Worm (Caenorhabditis elegans) whole organism, young adult: ENCODE data around the gene cld-9.

ENCODE experiments used
- B0261.1 ChIP-seq: sonication (generic microtip); optimal IDR thresholded peaks from 2 replicates; lab custom pipeline; 2016; ENCODE audit warnings: mild to moderate bottlenecking, missing genetic modification characterization, moderate library complexity, missing compliant biosample characterization
- F49E8.2 ChIP-seq: sonication (generic microtip); optimal IDR thresholded peaks from 3 replicates; lab custom pipeline; 2017; ENCODE audit warnings: missing genetic modification characterization, mild to moderate bottlenecking, missing compliant biosample characterization, antibody characterized with exemption, moderate library complexity; ENCODE audit not compliant: insufficient read depth
- F55B11.4 ChIP-seq: sonication (generic microtip); optimal IDR thresholded peaks from 2 replicates; lab custom pipeline; 2016; ENCODE audit warnings: missing compliant biosample characterization, missing genetic modification characterization, borderline replicate concordance; ENCODE audit not compliant: insufficient read depth
- F57A8.1 ChIP-seq: fragments of 200-800 bp; sonication (Bioruptor generic); optimal IDR thresholded peaks from 2 replicates; lab custom pipeline; 2018; ENCODE audit warnings: mild to moderate bottlenecking, missing genetic modification characterization, moderate library complexity, missing compliant biosample characterization
- Y53G8AR.9 ChIP-seq: fragments of 200-800 bp; sonication (Bioruptor generic); conservative IDR thresholded peaks from 2 replicates; pipeline ENCODE4 v1.3.6; 2022; ENCODE audit warnings: missing genetic modification reagents, missing genetic modification characterization, missing compliant biosample characterization
- Y67H2A.10 ChIP-seq: fragments of 200-800 bp; sonication (Bioruptor generic); conservative IDR thresholded peaks from 2 replicates; pipeline ENCODE4 v1.3.6; 2022; ENCODE audit warnings: missing genetic modification reagents, missing genetic modification characterization, missing compliant biosample characterization
- attf-5 ChIP-seq: fragments of 200-800 bp; sonication (Bioruptor generic); optimal IDR thresholded peaks from 2 replicates; lab custom pipeline; 2018; ENCODE audit warnings: mild to moderate bottlenecking, missing genetic modification characterization, missing compliant biosample characterization
- attf-6 ChIP-seq: fragments of 200-800 bp; sonication (Bioruptor generic); IDR thresholded peaks from 2 replicates; pipeline ENCODE4 v1.3.6; 2022; ENCODE audit warnings: missing genetic modification reagents, missing genetic modification characterization, missing compliant biosample characterization
- ceh-40 ChIP-seq: fragments of 200-800 bp; sonication (Bioruptor generic); IDR thresholded peaks from 2 replicates; pipeline ENCODE4 v1.3.6; 2022; ENCODE audit warnings: missing genetic modification characterization, missing compliant biosample characterization
- die-1 ChIP-seq: sonication (generic microtip); optimal IDR thresholded peaks from 2 replicates; lab custom pipeline; 2016; ENCODE audit warnings: missing genotype, mild to moderate bottlenecking, missing genetic modification characterization, missing compliant biosample characterization
- dpff-1 ChIP-seq: sonication (generic microtip); optimal IDR thresholded peaks from 2 replicates; lab custom pipeline; 2017; ENCODE audit warnings: mild to moderate bottlenecking, missing genetic modification characterization, missing compliant biosample characterization
- efl-1 ChIP-seq: fragments of 150-350 bp; optimal IDR thresholded peaks from 2 replicates; lab custom pipeline; 2014; ENCODE audit warnings: missing biosample characterization, missing genetic modification reagents, missing genetic modification characterization
- egl-18 ChIP-seq: fragments of 200-800 bp; sonication (Bioruptor generic); IDR thresholded peaks from 2 replicates; pipeline ENCODE4 v1.3.6; 2022; ENCODE audit warnings: missing genetic modification reagents, missing genetic modification characterization, missing compliant biosample characterization
- gei-17 ChIP-seq: fragments of 200-800 bp; sonication (Bioruptor generic); optimal IDR thresholded peaks from 2 replicates; lab custom pipeline; 2018; ENCODE audit warnings: mild to moderate bottlenecking, missing genetic modification characterization, missing compliant biosample characterization
- him-1 ChIP-seq: sonication (generic microtip); optimal IDR thresholded peaks from 2 replicates; lab custom pipeline; 2016; ENCODE audit warnings: missing genotype, missing genetic modification reagents, missing genetic modification characterization, missing compliant biosample characterization
- hmg-1.2 ChIP-seq: fragments of 200-800 bp; sonication (Bioruptor generic); IDR thresholded peaks from 2 replicates; pipeline ENCODE4 v1.3.6; 2022; ENCODE audit warnings: missing genetic modification reagents, missing genetic modification characterization, missing compliant biosample characterization
- hrde-1 ChIP-seq: sonication (generic microtip); optimal IDR thresholded peaks from 2 replicates; lab custom pipeline; 2016; ENCODE audit warnings: missing genetic modification characterization, mild to moderate bottlenecking, missing compliant biosample characterization, moderate library complexity, missing genotype, missing genetic modification reagents, borderline replicate concordance
- lin-40 ChIP-seq: sonication (generic microtip); optimal IDR thresholded peaks from 2 replicates; lab custom pipeline; 2016; ENCODE audit warnings: missing genetic modification characterization, mild to moderate bottlenecking, missing compliant biosample characterization, missing genotype, missing genetic modification reagents
- lsl-1 ChIP-seq: fragments of 200-800 bp; sonication (Bioruptor generic); optimal IDR thresholded peaks from 2 replicates; lab custom pipeline; 2018; ENCODE audit warnings: mild to moderate bottlenecking, missing genetic modification characterization, moderate library complexity, missing compliant biosample characterization
- mcd-1 ChIP-seq: fragments of 200-800 bp; sonication (Bioruptor generic); IDR thresholded peaks from 2 replicates; pipeline ENCODE4 v1.3.6; 2022; ENCODE audit warnings: missing genetic modification reagents, missing genetic modification characterization, missing compliant biosample characterization
- mes-4 ChIP-seq: sonication (generic microtip); optimal IDR thresholded peaks from 2 replicates; lab custom pipeline; 2016; ENCODE audit warnings: missing genotype, missing genetic modification characterization, missing compliant biosample characterization
- mxl-1 ChIP-seq: sonication (generic microtip); optimal IDR thresholded peaks from 2 replicates; lab custom pipeline; 2016; ENCODE audit warnings: missing genetic modification characterization, missing compliant biosample characterization
- nhr-27 ChIP-seq: fragments of 200-800 bp; sonication (Bioruptor generic); optimal IDR thresholded peaks from 2 replicates; lab custom pipeline; 2018; ENCODE audit warnings: mild to moderate bottlenecking, missing genetic modification characterization, moderate library complexity, missing compliant biosample characterization
- nhr-80 ChIP-seq: sonication (generic microtip); optimal IDR thresholded peaks from 2 replicates; lab custom pipeline; 2016; ENCODE audit warnings: missing genetic modification characterization, missing compliant biosample characterization
- nhr-90 ChIP-seq: sonication (generic microtip); optimal IDR thresholded peaks from 2 replicates; lab custom pipeline; 2016; ENCODE audit warnings: missing genotype, mild to moderate bottlenecking, missing genetic modification characterization, missing compliant biosample characterization
- pha-4 ChIP-seq: fragments of 150-350 bp; sonication (generic microtip); optimal IDR thresholded peaks from 2 replicates; lab custom pipeline; 2014; ENCODE audit warnings: missing biosample characterization, missing genetic modification reagents, missing genetic modification characterization
- somi-1 ChIP-seq: fragments of 200-800 bp; sonication (Bioruptor generic); optimal IDR thresholded peaks from 2 replicates; lab custom pipeline; 2018; ENCODE audit warnings: mild to moderate bottlenecking, missing genetic modification characterization, missing compliant biosample characterization
- ztf-6 ChIP-seq: fragments of 200-800 bp; sonication (Bioruptor generic); IDR thresholded peaks from 2 replicates; pipeline ENCODE4 v1.3.6; 2022; ENCODE audit warnings: missing genetic modification reagents, missing genetic modification characterization, missing compliant biosample characterization

The cld-9 gene

DNA sequence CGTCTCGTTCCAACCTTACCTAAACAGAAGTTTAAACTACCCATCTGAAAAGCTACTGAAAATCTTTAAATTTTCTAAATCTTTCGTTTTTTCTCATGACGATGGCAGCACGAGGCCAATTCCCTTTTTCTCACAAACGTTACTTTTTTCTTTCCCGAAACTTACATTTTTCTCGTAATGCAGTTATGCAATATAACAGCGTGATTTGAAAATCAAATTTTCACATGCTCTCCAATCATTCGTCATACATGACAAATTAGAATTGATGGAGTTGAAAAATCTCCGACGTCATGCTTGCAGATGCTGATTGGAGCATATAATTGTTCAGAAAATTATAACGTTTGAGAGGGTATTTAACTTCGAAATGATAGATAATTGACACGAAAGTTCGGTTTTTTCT lies 12.0 kb upstream of the cld-9 start:
- no peak for TF ChIP-seq mes-4 (tag; lab: Kevin White, UChicago)
- TF ChIP-seq hrde-1 (tag; lab: Kevin White, UChicago) = no peak
- no peak for TF ChIP-seq somi-1 (GFP tag; lab: Kevin White, UChicago)
- TF ChIP-seq nhr-27 (tag; lab: Kevin White, UChicago) = no peak
- TF ChIP-seq gei-17 (GFP tag; lab: Kevin White, UChicago) = no peak
- TF ChIP-seq mxl-1 (tag; lab: Kevin White, UChicago) = no peak
- no peak for TF ChIP-seq attf-6 (GFP tag; lab: Robert Waterston, UW)
- no peak for TF ChIP-seq F55B11.4
- no peak for TF ChIP-seq lin-40 (tag; lab: Kevin White, UChicago)
- no peak for TF ChIP-seq F57A8.1
- no peak for TF ChIP-seq Y67H2A.10

DNA sequence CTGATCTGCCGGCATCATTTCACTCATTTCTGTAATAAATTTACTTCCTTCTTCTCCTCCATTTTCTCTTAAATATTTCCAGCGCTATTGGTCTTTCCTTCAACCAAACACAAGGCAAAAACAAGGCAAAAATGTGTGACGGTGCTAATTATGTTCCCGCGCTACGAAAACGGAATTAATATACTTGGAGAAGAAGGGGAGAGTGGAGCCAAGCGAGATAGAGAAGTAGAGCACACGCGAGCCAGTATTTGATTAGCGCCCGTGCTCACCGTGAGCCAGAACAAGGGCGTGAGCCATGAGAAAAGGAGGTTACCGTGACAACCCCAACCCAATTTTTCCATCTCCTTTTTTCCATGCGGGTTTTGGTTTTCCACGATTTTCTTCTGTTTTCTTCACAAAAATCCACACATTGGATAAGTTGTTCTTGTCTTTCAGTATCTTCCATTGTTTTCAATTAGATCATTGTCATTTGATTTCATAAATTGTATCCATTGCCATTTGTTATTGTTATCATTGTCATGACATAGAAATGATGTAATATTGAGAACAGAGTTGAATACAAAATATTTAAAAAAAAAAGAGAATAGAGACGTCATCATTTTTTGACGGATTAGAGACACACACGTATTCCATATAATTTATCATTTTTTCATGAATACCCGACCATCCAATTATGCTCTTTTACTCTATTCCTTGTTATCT lies 10.9 kb upstream of the cld-9 start, which contains the start of gene F20G2.6:
Gene F20G2.6, plus strand, starts transcription at position 652 of the 702 bp plus-strand sequence.
- TF ChIP-seq lin-40 (tag; lab: Kevin White, UChicago) (no peak), F49E8.2 (tag; lab: Kevin White, UChicago) (no peak), him-1 (tag; lab: Kevin White, UChicago) (no peak)
- TF ChIP-seq, all 124 proteins: peak for 0

DNA sequence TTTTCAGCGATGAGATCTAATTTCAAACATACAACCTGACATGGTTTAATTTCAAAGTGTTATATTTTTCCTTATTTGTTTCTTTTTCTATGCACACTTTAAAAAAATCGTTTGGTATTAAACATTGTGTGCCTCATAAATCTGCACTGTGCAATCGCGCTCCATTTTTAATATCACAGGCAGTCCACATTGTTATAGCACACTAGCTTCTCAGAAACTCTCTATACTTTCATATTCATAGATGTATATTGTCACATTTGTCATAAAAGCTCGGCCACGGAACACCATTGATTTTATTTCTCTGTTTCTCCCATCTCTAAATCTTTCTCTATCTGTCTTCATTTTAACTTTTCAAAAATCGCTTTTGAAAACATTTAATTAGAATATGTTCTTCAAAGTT lies 5.7 kb upstream of the cld-9 start:
- TF ChIP-seq attf-5 (GFP tag; lab: Kevin White, UChicago) = peak; percentile 20
- no peak for TF ChIP-seq pha-4 (tag; lab: Kevin White, UChicago)

DNA sequence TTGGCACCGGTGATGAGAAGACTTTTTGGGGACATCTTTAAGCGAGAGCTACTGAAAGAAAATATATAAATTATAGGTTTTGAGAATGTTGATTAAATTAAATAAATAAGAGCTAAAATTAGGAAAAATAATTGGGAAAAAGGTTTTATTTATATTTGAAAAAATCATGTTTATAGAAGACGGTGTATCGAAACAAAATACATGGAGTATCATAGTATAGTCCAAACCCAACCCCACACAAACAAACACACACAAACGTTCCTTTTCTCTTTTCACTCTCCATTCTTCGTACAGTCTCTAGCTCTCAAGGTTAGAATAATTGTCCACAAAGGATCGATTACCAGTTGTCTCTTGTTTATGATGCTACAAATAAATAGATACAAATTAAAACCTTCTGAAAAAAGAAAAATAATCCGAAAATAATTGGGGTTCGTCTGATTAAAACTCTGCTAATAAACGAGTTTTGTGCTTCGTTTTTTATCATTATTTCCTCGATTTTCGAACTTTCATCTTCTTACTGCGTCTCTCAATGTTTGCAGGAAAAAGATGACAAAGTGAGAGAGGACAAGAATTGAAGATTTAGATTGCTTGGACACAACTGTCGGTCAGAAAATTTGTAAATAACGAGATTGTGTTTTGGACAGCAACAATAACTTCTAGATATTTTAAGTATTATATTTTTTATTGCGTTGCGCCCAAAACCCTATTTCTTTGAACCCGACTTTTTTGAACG lies 4.8 kb upstream of the cld-9 start, which contains the start of gene F20G2.2:
Gene F20G2.2, minus strand, starts transcription at position 51 of the 733 bp plus-strand sequence.
- TF ChIP-seq B0261.1 (tag; lab: Kevin White, UChicago) (no peak), lsl-1 (GFP tag; lab: Kevin White, UChicago) (no peak), nhr-80 (tag; lab: Kevin White, UChicago) (peak; percentile 23)

DNA sequence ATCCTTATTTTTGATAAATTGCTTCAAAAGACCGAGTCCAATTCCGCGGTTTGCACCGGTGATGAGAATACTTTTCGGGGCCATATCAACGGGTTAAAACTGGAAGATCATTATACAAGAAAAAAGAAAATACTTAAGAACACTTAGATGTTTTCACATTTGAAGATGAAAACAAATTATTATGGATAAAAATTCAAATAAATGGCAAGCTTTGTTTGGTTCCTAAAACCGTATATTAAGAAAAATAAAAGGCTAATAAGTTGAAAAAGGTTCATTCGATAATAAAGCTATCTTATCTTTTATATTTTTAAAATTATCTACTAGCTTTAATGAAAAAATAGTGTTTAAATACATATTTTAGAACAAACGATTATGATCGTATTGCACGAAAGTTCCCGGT lies 1.8 kb upstream of the cld-9 start, which contains the start of gene F20G2.1:
Gene F20G2.1, minus strand, starts transcription at position 101 of the 400 bp plus-strand sequence.
- TF ChIP-seq efl-1 (GFP tag; lab: Kevin White, UChicago) = no peak
- TF ChIP-seq ztf-6 (GFP tag; lab: Robert Waterston, UW) = no peak
- TF ChIP-seq, all 124 proteins: peak for 0

DNA sequence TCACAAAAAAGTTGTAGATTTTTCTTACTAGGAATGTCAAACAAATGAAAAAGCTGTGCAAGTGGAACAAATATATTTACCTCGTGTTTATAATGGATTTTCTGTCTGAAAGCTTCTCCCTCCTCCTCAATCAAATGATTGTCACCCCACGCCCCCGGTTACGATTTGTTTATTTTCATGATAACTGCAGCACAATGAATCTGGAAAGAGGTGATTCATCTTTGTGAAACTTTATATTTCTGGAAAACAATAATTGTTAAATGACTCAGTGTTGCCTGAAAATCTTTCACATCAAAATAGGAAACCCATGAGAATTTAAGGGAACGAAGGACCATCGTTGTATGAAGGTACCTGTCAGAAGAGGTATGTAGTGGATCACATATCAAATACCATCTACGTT lies 3.0 kb downstream of the cld-9 start, which contains the start of gene F35E12.10:
Gene F35E12.10, minus strand, starts transcription at position 101 of the 400 bp plus-strand sequence.
- TF ChIP-seq mcd-1 (no peak), ceh-40 (GFP tag; lab: Robert Waterston, UW) (no peak), die-1 (tag; lab: Kevin White, UChicago) (no peak), somi-1 (GFP tag; lab: Kevin White, UChicago) (no peak), dpff-1 (tag; lab: Kevin White, UChicago) (no peak), hmg-1.2 (GFP tag; lab: Robert Waterston, UW) (no peak), Y53G8AR.9 (GFP tag; lab: Robert Waterston, UW) (no peak), F55B11.4 (no peak), egl-18 (GFP tag; lab: Robert Waterston, UW) (no peak), nhr-90 (tag; lab: Kevin White, UChicago) (no peak)
- TF ChIP-seq, all 124 proteins: peak for 0
